Worm (Caenorhabditis elegans) whole organism, young adult: ENCODE results near the gene col-95.
A peak's percentile ranks its signal among the peaks of the same experiment; 100 is the strongest.

Experiments used
- B0261.1 ChIP-seq: sonication (generic microtip); optimal IDR thresholded peaks from 2 replicates; lab custom pipeline; 2016; ENCODE audit warnings: mild to moderate bottlenecking, missing genetic modification characterization, moderate library complexity, missing compliant biosample characterization
- C06A6.2 ChIP-seq: fragments of 200-800 bp; sonication (Bioruptor generic); conservative IDR thresholded peaks from 2 replicates; pipeline ENCODE4 v1.3.6; 2022; ENCODE audit warnings: missing genetic modification characterization, missing compliant biosample characterization
- F33H1.4 ChIP-seq: fragments of 200-800 bp; sonication (Bioruptor generic); IDR thresholded peaks from 2 replicates; pipeline ENCODE4 v1.3.6; 2022; ENCODE audit warnings: missing genetic modification reagents, missing genetic modification characterization, missing compliant biosample characterization
- F37B4.10 ChIP-seq: fragments of 200-800 bp; sonication (Bioruptor generic); IDR thresholded peaks from 2 replicates; pipeline ENCODE4 v1.3.6; 2022; ENCODE audit warnings: missing genetic modification characterization, missing compliant biosample characterization
- F49E8.2 ChIP-seq: sonication (generic microtip); optimal IDR thresholded peaks from 3 replicates; lab custom pipeline; 2017; ENCODE audit warnings: missing genetic modification characterization, mild to moderate bottlenecking, missing compliant biosample characterization, antibody characterized with exemption, moderate library complexity; ENCODE audit not compliant: insufficient read depth
- F55B11.4 ChIP-seq: sonication (generic microtip); optimal IDR thresholded peaks from 2 replicates; lab custom pipeline; 2016; ENCODE audit warnings: missing compliant biosample characterization, missing genetic modification characterization, borderline replicate concordance; ENCODE audit not compliant: insufficient read depth
- F57A8.1 ChIP-seq: fragments of 200-800 bp; sonication (Bioruptor generic); optimal IDR thresholded peaks from 2 replicates; lab custom pipeline; 2018; ENCODE audit warnings: mild to moderate bottlenecking, missing genetic modification characterization, moderate library complexity, missing compliant biosample characterization
- T26A5.8 ChIP-seq: sonication (generic microtip); optimal IDR thresholded peaks from 2 replicates; lab custom pipeline; 2016; ENCODE audit warnings: missing genetic modification characterization, missing compliant biosample characterization
- Y67H2A.10 ChIP-seq: fragments of 200-800 bp; sonication (Bioruptor generic); conservative IDR thresholded peaks from 2 replicates; pipeline ENCODE4 v1.3.6; 2022; ENCODE audit warnings: missing genetic modification reagents, missing genetic modification characterization, missing compliant biosample characterization
- ama-1 ChIP-seq, 3 experiments: fragments of 150-350 bp in 1 of 3; sonication (generic microtip) in 2 of 3; optimal IDR thresholded peaks; 2 replicates each; lab custom pipeline; 2014 to 2018; ENCODE audit warnings: missing biosample characterization in 2 of 3, missing genetic modification characterization in 2 of 3, missing genetic modification reagents in 2 of 3
- aptf-2 ChIP-seq: fragments of 200-800 bp; sonication (Bioruptor generic); conservative IDR thresholded peaks from 2 replicates; pipeline ENCODE4 v1.3.6; 2022; ENCODE audit warnings: missing genetic modification reagents, missing genetic modification characterization, missing compliant biosample characterization
- atf-7 ChIP-seq: sonication (generic microtip); optimal IDR thresholded peaks from 2 replicates; lab custom pipeline; 2017; ENCODE audit warnings: mild to moderate bottlenecking, missing genetic modification characterization, missing compliant biosample characterization
- attf-3 ChIP-seq: fragments of 200-800 bp; sonication (Bioruptor generic); conservative IDR thresholded peaks from 2 replicates; pipeline ENCODE4 v1.3.6; 2022; ENCODE audit warnings: missing genetic modification reagents, missing genetic modification characterization, missing compliant biosample characterization
- attf-5 ChIP-seq: fragments of 200-800 bp; sonication (Bioruptor generic); optimal IDR thresholded peaks from 2 replicates; lab custom pipeline; 2018; ENCODE audit warnings: mild to moderate bottlenecking, missing genetic modification characterization, missing compliant biosample characterization
- bed-1 ChIP-seq: fragments of 200-800 bp; sonication (Bioruptor generic); IDR thresholded peaks from 2 replicates; pipeline ENCODE4 v1.3.6; 2022; ENCODE audit warnings: missing genetic modification reagents, missing genetic modification characterization, missing compliant biosample characterization
- ccch-3 ChIP-seq: fragments of 200-800 bp; sonication (Bioruptor generic); optimal IDR thresholded peaks from 2 replicates; lab custom pipeline; 2018; ENCODE audit warnings: mild to moderate bottlenecking, missing genetic modification characterization, missing compliant biosample characterization
- ceh-40 ChIP-seq: fragments of 200-800 bp; sonication (Bioruptor generic); IDR thresholded peaks from 2 replicates; pipeline ENCODE4 v1.3.6; 2022; ENCODE audit warnings: missing genetic modification characterization, missing compliant biosample characterization
- chd-7 ChIP-seq: sonication (generic microtip); optimal IDR thresholded peaks from 2 replicates; lab custom pipeline; 2016; ENCODE audit warnings: mild to moderate bottlenecking, missing genetic modification characterization, moderate library complexity, missing compliant biosample characterization
- dox-1 ChIP-seq: fragments of 200-800 bp; sonication (Bioruptor generic); IDR thresholded peaks from 2 replicates; pipeline ENCODE4 v1.3.6; 2022; ENCODE audit warnings: missing genetic modification reagents, missing genetic modification characterization, missing compliant biosample characterization
- dpff-1 ChIP-seq: sonication (generic microtip); optimal IDR thresholded peaks from 2 replicates; lab custom pipeline; 2017; ENCODE audit warnings: mild to moderate bottlenecking, missing genetic modification characterization, missing compliant biosample characterization
- efl-1 ChIP-seq: fragments of 150-350 bp; optimal IDR thresholded peaks from 2 replicates; lab custom pipeline; 2014; ENCODE audit warnings: missing biosample characterization, missing genetic modification reagents, missing genetic modification characterization
- egrh-3 ChIP-seq: fragments of 200-800 bp; sonication (Bioruptor generic); IDR thresholded peaks from 2 replicates; pipeline ENCODE4 v1.3.6; 2022; ENCODE audit warnings: missing genetic modification reagents, missing genetic modification characterization, missing compliant biosample characterization
- ekl-4 ChIP-seq: fragments of 200-800 bp; sonication (Bioruptor generic); IDR thresholded peaks from 2 replicates; pipeline ENCODE4 v1.3.6; 2022; ENCODE audit warnings: missing genetic modification reagents, missing genetic modification characterization, missing compliant biosample characterization
- fkh-3 ChIP-seq: sonication (generic microtip); optimal IDR thresholded peaks from 2 replicates; lab custom pipeline; 2016; ENCODE audit warnings: mild to moderate bottlenecking, missing genetic modification characterization, missing compliant biosample characterization
- gei-17 ChIP-seq: fragments of 200-800 bp; sonication (Bioruptor generic); optimal IDR thresholded peaks from 2 replicates; lab custom pipeline; 2018; ENCODE audit warnings: mild to moderate bottlenecking, missing genetic modification characterization, missing compliant biosample characterization
- hlh-12 ChIP-seq: sonication (generic microtip); optimal IDR thresholded peaks from 2 replicates; lab custom pipeline; 2016; ENCODE audit warnings: missing genetic modification characterization, missing compliant biosample characterization
- hmg-1.2 ChIP-seq: fragments of 200-800 bp; sonication (Bioruptor generic); IDR thresholded peaks from 2 replicates; pipeline ENCODE4 v1.3.6; 2022; ENCODE audit warnings: missing genetic modification reagents, missing genetic modification characterization, missing compliant biosample characterization
- hmg-20 ChIP-seq: fragments of 200-800 bp; sonication (Bioruptor generic); IDR thresholded peaks from 2 replicates; pipeline ENCODE4 v1.3.6; 2022; ENCODE audit warnings: missing genetic modification reagents, missing genetic modification characterization, missing compliant biosample characterization
- let-526 ChIP-seq: fragments of 200-800 bp; sonication (Bioruptor generic); IDR thresholded peaks from 2 replicates; pipeline ENCODE4 v1.3.6; 2022; ENCODE audit warnings: missing genetic modification reagents, missing genetic modification characterization, missing compliant biosample characterization
- lin-35 ChIP-seq, 3 experiments: fragments of 150-350 bp in 2 of 3; sonication (generic microtip) in 1 of 3; optimal IDR thresholded peaks; 2 replicates each; lab custom pipeline; 2014 to 2018; ENCODE audit warnings: missing biosample characterization in 3 of 3, missing genetic modification characterization in 3 of 3, missing genetic modification reagents in 3 of 3
- lin-40 ChIP-seq: sonication (generic microtip); optimal IDR thresholded peaks from 2 replicates; lab custom pipeline; 2016; ENCODE audit warnings: missing genetic modification characterization, mild to moderate bottlenecking, missing compliant biosample characterization, missing genotype, missing genetic modification reagents
- lin-54 ChIP-seq: fragments of 200-800 bp; sonication (Bioruptor generic); optimal IDR thresholded peaks from 2 replicates; lab custom pipeline; 2018; ENCODE audit warnings: mild to moderate bottlenecking, missing genetic modification characterization, missing compliant biosample characterization
- lir-1 ChIP-seq: fragments of 200-800 bp; sonication (Bioruptor generic); conservative IDR thresholded peaks from 2 replicates; pipeline ENCODE4 v1.3.6; 2022; ENCODE audit warnings: missing genetic modification reagents, missing genetic modification characterization, missing compliant biosample characterization
- lsl-1 ChIP-seq: fragments of 200-800 bp; sonication (Bioruptor generic); optimal IDR thresholded peaks from 2 replicates; lab custom pipeline; 2018; ENCODE audit warnings: mild to moderate bottlenecking, missing genetic modification characterization, moderate library complexity, missing compliant biosample characterization
- madf-10 ChIP-seq: sonication (generic microtip); optimal IDR thresholded peaks from 2 replicates; lab custom pipeline; 2016; ENCODE audit warnings: mild to moderate bottlenecking, missing genetic modification characterization, missing compliant biosample characterization
- madf-6 ChIP-seq: fragments of 200-800 bp; sonication (Bioruptor generic); IDR thresholded peaks from 2 replicates; pipeline ENCODE4 v1.3.6; 2022; ENCODE audit warnings: missing genetic modification reagents, missing genetic modification characterization, missing compliant biosample characterization
- mes-4 ChIP-seq: sonication (generic microtip); optimal IDR thresholded peaks from 2 replicates; lab custom pipeline; 2016; ENCODE audit warnings: missing genotype, missing genetic modification characterization, missing compliant biosample characterization
- nfya-2 ChIP-seq: fragments of 200-800 bp; sonication (Bioruptor generic); IDR thresholded peaks from 2 replicates; pipeline ENCODE4 v1.3.6; 2022; ENCODE audit warnings: missing genetic modification reagents, missing genetic modification characterization, missing compliant biosample characterization
- nhr-179 ChIP-seq: sonication (generic microtip); optimal IDR thresholded peaks from 2 replicates; lab custom pipeline; 2016; ENCODE audit warnings: mild to moderate bottlenecking, missing genetic modification characterization, missing compliant biosample characterization
- nhr-80 ChIP-seq: sonication (generic microtip); optimal IDR thresholded peaks from 2 replicates; lab custom pipeline; 2016; ENCODE audit warnings: missing genetic modification characterization, missing compliant biosample characterization
- nhr-90 ChIP-seq: sonication (generic microtip); optimal IDR thresholded peaks from 2 replicates; lab custom pipeline; 2016; ENCODE audit warnings: missing genotype, mild to moderate bottlenecking, missing genetic modification characterization, missing compliant biosample characterization
- repo-1 ChIP-seq: sonication (generic microtip); optimal IDR thresholded peaks from 2 replicates; lab custom pipeline; 2017; ENCODE audit warnings: mild to moderate bottlenecking, missing genetic modification characterization, missing compliant biosample characterization
- snpc-1.3 ChIP-seq: sonication (generic microtip); optimal IDR thresholded peaks from 2 replicates; lab custom pipeline; 2017; ENCODE audit warnings: missing genetic modification characterization, mild to moderate bottlenecking, missing compliant biosample characterization, antibody characterized with exemption, moderate library complexity, missing genotype, missing genetic modification reagents; ENCODE audit not compliant: insufficient read depth
- snpc-3.4 ChIP-seq: sonication (generic microtip); optimal IDR thresholded peaks from 2 replicates; lab custom pipeline; 2017; ENCODE audit warnings: missing genetic modification characterization, mild to moderate bottlenecking, missing compliant biosample characterization, antibody characterized with exemption, moderate library complexity, missing genotype, missing genetic modification reagents
- sptf-2 ChIP-seq: fragments of 200-800 bp; sonication (Bioruptor generic); optimal IDR thresholded peaks from 2 replicates; lab custom pipeline; 2018; ENCODE audit warnings: mild to moderate bottlenecking, missing genetic modification characterization, missing compliant biosample characterization
- tlf-1 ChIP-seq: fragments of 200-800 bp; sonication (Bioruptor generic); optimal IDR thresholded peaks from 2 replicates; lab custom pipeline; 2018; ENCODE audit warnings: mild to moderate bottlenecking, missing genetic modification characterization, missing compliant biosample characterization
- zfh-2 ChIP-seq: fragments of 200-800 bp; sonication (Bioruptor generic); conservative IDR thresholded peaks from 2 replicates; pipeline ENCODE4 v1.3.6; 2022; ENCODE audit warnings: missing genetic modification reagents, missing genetic modification characterization, missing compliant biosample characterization
- ztf-22 ChIP-seq: fragments of 200-800 bp; sonication (Bioruptor generic); optimal IDR thresholded peaks from 2 replicates; lab custom pipeline; 2018; ENCODE audit warnings: mild to moderate bottlenecking, missing genetic modification characterization, moderate library complexity, missing compliant biosample characterization
- ztf-28 ChIP-seq: fragments of 200-800 bp; sonication (Bioruptor generic); IDR thresholded peaks from 2 replicates; pipeline ENCODE4 v1.3.6; 2022; ENCODE audit warnings: missing genetic modification reagents, missing genetic modification characterization, missing compliant biosample characterization

Gene col-95

DNA sequence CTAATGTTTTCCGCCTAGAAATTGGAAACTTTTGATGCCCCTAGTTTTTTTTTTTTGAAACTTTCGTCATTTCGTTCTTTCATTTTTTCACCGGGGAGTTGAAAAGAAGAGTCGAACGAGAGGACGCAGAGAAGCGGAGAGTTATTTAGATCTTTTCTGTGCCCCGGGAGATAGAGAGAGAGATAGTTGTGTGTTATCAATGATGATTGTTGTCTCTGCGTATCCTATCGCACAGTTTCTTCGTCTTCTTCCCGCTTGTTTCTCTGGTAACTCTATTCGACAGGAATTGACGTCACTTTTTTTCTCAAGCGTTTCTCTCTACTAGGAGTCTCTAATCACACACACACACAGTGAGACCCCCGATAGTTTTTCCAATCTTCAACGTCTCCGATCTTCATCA lies 14.5 kb upstream of the col-95 start (continued):
- TF ChIP-seq nfya-2 (no peak), lin-35 (GFP tag; optimal IDR thresholded peaks at IDR 0.05; lab: Kevin White, UChicago) (peak in 1 of 3 experiments; percentile 10), dpff-1 (tag; lab: Kevin White, UChicago) (no peak), egrh-3 (GFP tag; lab: Robert Waterston, UW) (no peak), lin-40 (tag; lab: Kevin White, UChicago) (peak; percentile 60), ekl-4 (GFP tag; lab: Robert Waterston, UW) (no peak), ama-1 (optimal IDR thresholded peaks at IDR 0.05; lab: Kevin White, UChicago) (no peak), ama-1 (GFP tag; optimal IDR thresholded peaks at IDR 0.05; lab: Kevin White, UChicago) (no peak), snpc-1.3 (no peak), C06A6.2 (GFP tag; lab: Robert Waterston, UW) (no peak), lin-54 (GFP tag; lab: Kevin White, UChicago) (peak; percentile 29), F33H1.4 (no peak), T26A5.8 (tag; lab: Kevin White, UChicago) (no peak), efl-1 (GFP tag; lab: Kevin White, UChicago) (no peak), B0261.1 (tag; lab: Kevin White, UChicago) (no peak), ccch-3 (GFP tag; lab: Kevin White, UChicago) (no peak), snpc-3.4 (no peak), hmg-1.2 (GFP tag; lab: Robert Waterston, UW) (peak; percentile 49; the same call in 1 of the 2 replicates), tlf-1 (GFP tag; lab: Kevin White, UChicago) (no peak), lir-1 (no peak), madf-6 (GFP tag; lab: Robert Waterston, UW) (no peak), fkh-3 (tag; lab: Kevin White, UChicago) (no peak), attf-3 (GFP tag; lab: Robert Waterston, UW) (no peak), madf-10 (tag; lab: Kevin White, UChicago) (no peak), let-526 (GFP tag; lab: Robert Waterston, UW) (no peak), ztf-28 (GFP tag; lab: Robert Waterston, UW) (no peak), nhr-90 (tag; lab: Kevin White, UChicago) (peak; percentile 27), nhr-179 (tag; lab: Kevin White, UChicago) (no peak), repo-1 (tag; lab: Kevin White, UChicago) (no peak), gei-17 (GFP tag; lab: Kevin White, UChicago) (no peak), lsl-1 (GFP tag; lab: Kevin White, UChicago) (no peak), ztf-22 (GFP tag; lab: Kevin White, UChicago) (peak; percentile 11), F37B4.10 (no peak), Y67H2A.10 (GFP tag; lab: Robert Waterston, UW) (no peak), zfh-2 (GFP tag; lab: Robert Waterston, UW) (no peak), hlh-12 (tag; lab: Kevin White, UChicago) (no peak), mes-4 (tag; lab: Kevin White, UChicago) (no peak), atf-7 (tag; lab: Kevin White, UChicago) (peak; percentile 95), F55B11.4 (tag; lab: Kevin White, UChicago) (no peak), dox-1 (GFP tag; lab: Robert Waterston, UW) (peak; percentile 44; the same call in 1 of the 2 replicates), bed-1 (GFP tag; lab: Robert Waterston, UW) (no peak), F49E8.2 (no peak), attf-5 (peak; percentile 59), chd-7 (tag; lab: Kevin White, UChicago) (no peak), ceh-40 (no peak), aptf-2 (GFP tag; lab: Robert Waterston, UW) (no peak), nhr-80 (tag; lab: Kevin White, UChicago) (peak; percentile 96), hmg-20 (no peak), F57A8.1 (GFP tag; lab: Kevin White, UChicago) (no peak), sptf-2 (GFP tag; lab: Kevin White, UChicago) (no peak)
